Fruit fly (Drosophila melanogaster): ENCODE results near the gene CG5645.

Gene CG5645

dm6 chr3L:12115966-12116735 lies 20.4 kb downstream of the CG5645 start, which contains the start of gene vers (continued):
- TF ChIP-seq sd (tag; optimal IDR thresholded peaks at IDR 0.05) = no peak
- no peak for TF ChIP-seq tll (GFP tag; optimal IDR thresholded peaks at IDR 0.05)
- TF ChIP-seq CG14667 (GFP tag; IDR thresholded peaks at IDR 0.05) = no peak
- no peak for TF ChIP-seq Taf1 (GFP tag; IDR thresholded peaks at IDR 0.05)
- no peak for TF ChIP-seq dan (GFP tag; IDR thresholded peaks at IDR 0.05)
- TF ChIP-seq exex (tag; optimal IDR thresholded peaks at IDR 0.05) = no peak
- TF ChIP-seq eve (GFP tag; optimal IDR thresholded peaks at IDR 0.05) = no peak
- TF ChIP-seq sima (GFP tag; optimal IDR thresholded peaks at IDR 0.05) = no peak
- TF ChIP-seq gcm2 (GFP tag; optimal IDR thresholded peaks at IDR 0.05) = no peak
- TF ChIP-seq Hey (tag; optimal IDR thresholded peaks at IDR 0.05) = no peak
- peak; percentile 50 for TF ChIP-seq CG12659 (GFP tag; optimal IDR thresholded peaks at IDR 0.05)
- no peak for TF ChIP-seq corto (GFP tag; optimal IDR thresholded peaks at IDR 0.05)
- no peak for TF ChIP-seq sr (GFP tag; IDR thresholded peaks at IDR 0.05)
- peak; percentile 62 for TF ChIP-seq CG33213 (GFP tag; optimal IDR thresholded peaks at IDR 0.05)
- TF ChIP-seq CG31365 (tag; optimal IDR thresholded peaks at IDR 0.05) = no peak
- no peak for TF ChIP-seq lola (GFP tag; optimal IDR thresholded peaks at IDR 0.05)
- TF ChIP-seq sens-2 (GFP tag; IDR thresholded peaks at IDR 0.05) = no peak
- TF ChIP-seq hkb (optimal IDR thresholded peaks at IDR 0.05) = no peak
- no peak for TF ChIP-seq hkb (GFP tag; IDR thresholded peaks at IDR 0.05)
- no peak for TF ChIP-seq CG6854 (GFP tag; optimal IDR thresholded peaks at IDR 0.05)
- TF ChIP-seq sug (tag; optimal IDR thresholded peaks at IDR 0.05) = peak; percentile 3
- TF ChIP-seq CG13624 (GFP tag; optimal IDR thresholded peaks at IDR 0.05) = peak; percentile 50
- TF ChIP-seq CG18262 (tag; optimal IDR thresholded peaks at IDR 0.05) = no peak
- TF ChIP-seq lilli (GFP tag; optimal IDR thresholded peaks at IDR 0.05) = peak; percentile 45
- no peak for TF ChIP-seq Sox102F (GFP tag; optimal IDR thresholded peaks at IDR 0.05)
- no peak for TF ChIP-seq CG6654 (GFP tag; optimal IDR thresholded peaks at IDR 0.05)
- TF ChIP-seq CG4328 (GFP tag; optimal IDR thresholded peaks at IDR 0.05) = no peak
- TF ChIP-seq CG13287 (GFP tag; IDR thresholded peaks at IDR 0.05; ENCODE audit: partially characterized antibody) = peak; percentile 98
- TF ChIP-seq esg (GFP tag; conservative IDR thresholded peaks at IDR 0.05) = no peak
- TF ChIP-seq CG6689 (GFP tag; IDR thresholded peaks at IDR 0.05) = no peak
- no peak for TF ChIP-seq Bteb2 (GFP tag; optimal IDR thresholded peaks at IDR 0.05)
- TF ChIP-seq CTCF (GFP tag; optimal IDR thresholded peaks at IDR 0.05) = no peak
- TF ChIP-seq Antp (GFP tag; optimal IDR thresholded peaks at IDR 0.05) = no peak
- TF ChIP-seq CG2712 (tag; optimal IDR thresholded peaks at IDR 0.05) = peak; percentile 51
- peak; percentile 42 for TF ChIP-seq CG2120 (GFP tag; optimal IDR thresholded peaks at IDR 0.05)
- no peak for TF ChIP-seq tgo (GFP tag; IDR thresholded peaks at IDR 0.05)
- TF ChIP-seq sqz (GFP tag; optimal IDR thresholded peaks at IDR 0.05) = no peak
- peak; percentile 87 for TF ChIP-seq mld (GFP tag; IDR thresholded peaks at IDR 0.05; ENCODE audit: partially characterized antibody)
- TF ChIP-seq Jarid2 (GFP tag; optimal IDR thresholded peaks at IDR 0.05) = no peak
- no peak for TF ChIP-seq chif (GFP tag; optimal IDR thresholded peaks at IDR 0.05)
- peak; percentile 3 for TF ChIP-seq HmgD (GFP tag; optimal IDR thresholded peaks at IDR 0.05)
- no peak for TF ChIP-seq ro (GFP tag; IDR thresholded peaks at IDR 0.05)
- peak; percentile 33 for TF ChIP-seq zfh2 (GFP tag; optimal IDR thresholded peaks at IDR 0.05)
- TF ChIP-seq CG15601 (tag; optimal IDR thresholded peaks at IDR 0.05) = no peak
- TF ChIP-seq vnd (GFP tag; IDR thresholded peaks at IDR 0.05; ENCODE audit: partially characterized antibody) = peak; percentile 84
- TF ChIP-seq rib (GFP tag; IDR thresholded peaks at IDR 0.05) = no peak
- TF ChIP-seq CG11723 (GFP tag; optimal IDR thresholded peaks at IDR 0.05) = no peak
- no peak for TF ChIP-seq Dip2 (GFP tag; IDR thresholded peaks at IDR 0.05)
- TF ChIP-seq dimm (GFP tag; IDR thresholded peaks at IDR 0.05) = no peak
- no peak for TF ChIP-seq Hr51 (GFP tag; optimal IDR thresholded peaks at IDR 0.05)
- no peak for TF ChIP-seq CG12744 (GFP tag; optimal IDR thresholded peaks at IDR 0.05)
